Worm (Caenorhabditis elegans): ENCODE measurements around the gene C54G10.1.

DNA sequence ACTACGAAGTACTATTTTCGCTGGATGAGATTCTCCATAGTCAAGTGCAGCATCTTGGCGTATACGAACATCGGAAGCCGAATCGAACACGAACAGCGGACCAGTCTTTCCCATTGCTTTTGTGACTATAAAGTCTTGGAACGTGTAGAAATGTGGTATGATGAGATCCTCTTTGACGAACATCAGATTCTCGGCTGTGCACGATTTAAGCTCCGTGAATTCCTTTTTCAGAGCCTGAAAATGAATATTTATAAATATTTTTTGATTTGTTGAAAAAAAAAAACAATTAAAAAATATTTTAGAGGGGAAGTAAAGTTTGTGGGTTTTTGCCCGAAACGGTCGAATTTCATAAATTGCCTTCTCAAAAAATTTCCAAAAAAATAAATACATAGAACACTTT is 43.0 kb downstream of the C54G10.1 start:
- no peak for TF ChIP-seq him-1 (tag; optimal IDR thresholded peaks at IDR 0.05)
- TF ChIP-seq dao-5 (tag; optimal IDR thresholded peaks at IDR 0.05) = no peak
- no peak for TF ChIP-seq W03F9.2 (tag; optimal IDR thresholded peaks at IDR 0.05)

Data from whole organism, L4/young adult.